Fruit fly (Drosophila melanogaster): ENCODE measurements around the gene CG9399.

Gene CG9399

dm6 chr3R:9559413-9560014 lies 14.5 kb downstream of the CG9399 start, which contains the start of the genes AP-1mu and MBD-like:
Gene AP-1mu, minus strand, starts transcription at chr3R:9559525.
Gene MBD-like, plus strand, starts transcription at chr3R:9559760.
- TF ChIP-seq CG14711 (tag; optimal IDR thresholded peaks at IDR 0.05), result peak; percentile 60
- TF ChIP-seq tj (GFP tag; optimal IDR thresholded peaks at IDR 0.05), result peak; percentile 58
- TF ChIP-seq Mnt (GFP tag; optimal IDR thresholded peaks at IDR 0.05), result peak; percentile 74
- peak; percentile 44 for TF ChIP-seq ovo (GFP tag; optimal IDR thresholded peaks at IDR 0.05)
- TF ChIP-seq CG7045 (GFP tag; optimal IDR thresholded peaks at IDR 0.05), result peak; percentile 61
- TF ChIP-seq bab1 (GFP tag; optimal IDR thresholded peaks at IDR 0.05), result peak; percentile 75
- TF ChIP-seq Crg-1 (GFP tag; optimal IDR thresholded peaks at IDR 0.05), result peak; percentile 86
- peak; percentile 50 for TF ChIP-seq CG33017 (tag; optimal IDR thresholded peaks at IDR 0.05)
- peak; percentile 83 for TF ChIP-seq CG11617 (GFP tag; optimal IDR thresholded peaks at IDR 0.05)
- TF ChIP-seq pad (GFP tag; optimal IDR thresholded peaks at IDR 0.05), result peak; percentile 71
- no peak for TF ChIP-seq CG5204 (GFP tag; optimal IDR thresholded peaks at IDR 0.05)
- TF ChIP-seq CG1620 (GFP tag; optimal IDR thresholded peaks at IDR 0.05), result peak; percentile 91
- TF ChIP-seq Clk (GFP tag; optimal IDR thresholded peaks at IDR 0.05), result peak; percentile 25
- TF ChIP-seq cnc (optimal IDR thresholded peaks at IDR 0.05), result no peak
- TF ChIP-seq cic (GFP tag; optimal IDR thresholded peaks at IDR 0.05), result peak; percentile 41
- TF ChIP-seq CG12768 (GFP tag; optimal IDR thresholded peaks at IDR 0.05), result peak; percentile 74
- TF ChIP-seq kay (GFP tag; ENCODE audit: borderline replicate concordance), result no peak
- no peak for TF ChIP-seq toe (GFP tag; optimal IDR thresholded peaks at IDR 0.05)
- TF ChIP-seq Hr96 (GFP tag; optimal IDR thresholded peaks at IDR 0.05), result no peak
- peak; percentile 78 for TF ChIP-seq CG7101 (tag; optimal IDR thresholded peaks at IDR 0.05)

dm6 chr3R:9555334-9555974 lies 18.6 kb downstream of the CG9399 start, which contains the start of the genes CG9386 and BckdhA:
Gene CG9386, minus strand, starts transcription at chr3R:9555408.
Gene BckdhA, plus strand, starts transcription at chr3R:9555785.
- TF ChIP-seq CG14711 (tag; optimal IDR thresholded peaks at IDR 0.05) (peak; percentile 10), CG7045 (GFP tag; optimal IDR thresholded peaks at IDR 0.05) (peak; percentile 5), kay (GFP tag; ENCODE audit: borderline replicate concordance) (no peak), Clk (GFP tag; optimal IDR thresholded peaks at IDR 0.05) (no peak), CG7101 (tag; optimal IDR thresholded peaks at IDR 0.05) (peak; percentile 30), ovo (GFP tag; optimal IDR thresholded peaks at IDR 0.05) (peak; percentile 1), CG1620 (GFP tag; optimal IDR thresholded peaks at IDR 0.05) (peak; percentile 72), bab1 (GFP tag; optimal IDR thresholded peaks at IDR 0.05) (peak; percentile 35), cic (GFP tag; optimal IDR thresholded peaks at IDR 0.05) (peak; percentile 33), Hr96 (GFP tag; optimal IDR thresholded peaks at IDR 0.05) (no peak), pad (GFP tag; optimal IDR thresholded peaks at IDR 0.05) (peak; percentile 42), Crg-1 (GFP tag; optimal IDR thresholded peaks at IDR 0.05) (peak; percentile 41), CG12768 (GFP tag; optimal IDR thresholded peaks at IDR 0.05) (no peak), toe (GFP tag; optimal IDR thresholded peaks at IDR 0.05) (no peak), tj (GFP tag; optimal IDR thresholded peaks at IDR 0.05) (peak; percentile 46), CG33017 (tag; optimal IDR thresholded peaks at IDR 0.05) (no peak), cnc (optimal IDR thresholded peaks at IDR 0.05) (no peak), CG11617 (GFP tag; optimal IDR thresholded peaks at IDR 0.05) (peak; percentile 67), CG5204 (GFP tag; optimal IDR thresholded peaks at IDR 0.05) (no peak), Mnt (GFP tag; optimal IDR thresholded peaks at IDR 0.05) (peak; percentile 80)

DNA sequence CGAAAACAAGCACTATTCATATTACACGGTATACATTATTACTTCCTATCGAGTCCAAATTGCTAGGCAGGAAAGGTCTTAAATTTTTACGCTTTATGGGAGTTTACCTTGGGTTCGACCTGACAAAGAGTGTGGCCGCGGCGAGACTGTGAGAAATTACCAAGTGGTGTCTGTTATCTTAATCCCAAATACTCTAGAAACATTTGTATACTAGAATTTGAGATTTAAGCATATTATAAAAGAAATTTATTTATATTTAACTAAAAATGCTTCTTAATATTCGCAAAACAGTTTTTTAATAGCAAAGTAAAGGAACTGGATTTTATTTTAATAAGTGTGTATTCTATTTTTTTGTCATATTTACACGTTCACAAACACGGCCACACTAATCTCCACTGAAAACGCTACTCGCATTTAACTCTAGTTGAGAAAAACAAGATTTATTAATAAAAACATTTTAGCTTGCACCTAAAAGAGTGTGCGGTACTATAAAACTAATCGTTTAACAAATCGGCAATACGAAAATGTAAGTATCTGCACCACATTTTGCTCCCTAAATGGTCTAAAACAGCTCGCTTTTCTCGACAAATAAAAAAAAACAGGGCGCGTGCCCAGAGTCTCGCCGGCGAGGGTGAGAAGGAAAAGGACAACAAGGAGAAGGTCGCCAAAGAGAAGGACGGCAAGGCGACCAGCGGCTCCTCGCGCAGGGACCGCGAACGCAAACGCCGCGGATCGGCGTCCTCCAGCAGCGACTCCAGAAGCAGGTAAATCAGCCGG lies 22.2 kb downstream of the CG9399 start, which contains the start of the genes mura and RnpS1:
Gene mura, minus strand, starts transcription at position 148 of the 777 bp plus-strand sequence.
Gene RnpS1, plus strand, starts transcription at position 376 of the 777 bp plus-strand sequence.
- peak; percentile 20 for TF ChIP-seq bab1 (GFP tag; optimal IDR thresholded peaks at IDR 0.05)
- peak; percentile 53 for TF ChIP-seq cic (GFP tag; optimal IDR thresholded peaks at IDR 0.05)
- peak; percentile 8 for TF ChIP-seq Mnt (GFP tag; optimal IDR thresholded peaks at IDR 0.05)
- TF ChIP-seq Clk (GFP tag; optimal IDR thresholded peaks at IDR 0.05), result no peak

dm6 chr3R:9551013-9551658 lies 22.9 kb downstream of the CG9399 start:
- peak; percentile 43 for TF ChIP-seq CG33017 (tag; optimal IDR thresholded peaks at IDR 0.05)
- TF ChIP-seq CG7101 (tag; optimal IDR thresholded peaks at IDR 0.05), result peak; percentile 63
- TF ChIP-seq toe (GFP tag; optimal IDR thresholded peaks at IDR 0.05), result no peak
- TF ChIP-seq Hr96 (GFP tag; optimal IDR thresholded peaks at IDR 0.05), result peak; percentile 31
- peak; percentile 78 for TF ChIP-seq tj (GFP tag; optimal IDR thresholded peaks at IDR 0.05)
- TF ChIP-seq CG1620 (GFP tag; optimal IDR thresholded peaks at IDR 0.05), result peak; percentile 6
- peak; percentile 57 for TF ChIP-seq CG11617 (GFP tag; optimal IDR thresholded peaks at IDR 0.05)
- TF ChIP-seq cnc (optimal IDR thresholded peaks at IDR 0.05), result peak in 1 of 2 experiments; percentile 80
- no peak for TF ChIP-seq kay (GFP tag; ENCODE audit: borderline replicate concordance)
- peak; percentile 20 for TF ChIP-seq bab1 (GFP tag; optimal IDR thresholded peaks at IDR 0.05)
- peak; percentile 56 for TF ChIP-seq pad (GFP tag; optimal IDR thresholded peaks at IDR 0.05)
- peak; percentile 51 for TF ChIP-seq CG7045 (GFP tag; optimal IDR thresholded peaks at IDR 0.05)
- TF ChIP-seq Crg-1 (GFP tag; optimal IDR thresholded peaks at IDR 0.05), result peak; percentile 68
- peak; percentile 93 for TF ChIP-seq Mnt (GFP tag; optimal IDR thresholded peaks at IDR 0.05)
- TF ChIP-seq CG12768 (GFP tag; optimal IDR thresholded peaks at IDR 0.05), result peak; percentile 83
- TF ChIP-seq ovo (GFP tag; optimal IDR thresholded peaks at IDR 0.05), result peak; percentile 47
- peak; percentile 89 for TF ChIP-seq cic (GFP tag; optimal IDR thresholded peaks at IDR 0.05)
- peak; percentile 23 for TF ChIP-seq Clk (GFP tag; optimal IDR thresholded peaks at IDR 0.05)
- TF ChIP-seq CG14711 (tag; optimal IDR thresholded peaks at IDR 0.05), result peak; percentile 52
- TF ChIP-seq CG5204 (GFP tag; optimal IDR thresholded peaks at IDR 0.05), result no peak
